Worm (Caenorhabditis elegans) whole organism, L2 larva: ENCODE results near the gene srt-35.
"Not testable (repeated sequence)": the region's sequence is repeated elsewhere in the genome, so short reads cannot be mapped to it uniquely, and the experiment has no call there.

Source experiments
- aly-2 ChIP-seq: fragments of 150-350 bp; optimal IDR thresholded peaks from 2 replicates; lab custom pipeline; 2014; ENCODE audit warnings: missing biosample characterization, missing genetic modification characterization
- mdl-1 ChIP-seq, 2 experiments: fragments of 150-350 bp in 1 of 2; sonication (generic microtip) in 1 of 2; optimal IDR thresholded peaks; 2 replicates each; lab custom pipeline; 2017; ENCODE audit warnings: missing biosample characterization in 2 of 2, missing genetic modification characterization in 2 of 2
- nhr-237 ChIP-seq: fragments of 150-350 bp; optimal IDR thresholded peaks from 2 replicates; lab custom pipeline; 2014; ENCODE audit warnings: missing biosample characterization, missing genetic modification characterization
- snpc-4 ChIP-seq: fragments of 150-350 bp; optimal IDR thresholded peaks from 2 replicates; lab custom pipeline; 2014; ENCODE audit warnings: missing biosample characterization, missing genetic modification characterization
- unc-39 ChIP-seq: fragments of 150-350 bp; optimal IDR thresholded peaks from 2 replicates; lab custom pipeline; 2014; ENCODE audit warnings: missing biosample characterization, missing genetic modification characterization
- ztf-11 ChIP-seq: sonication (generic microtip); optimal IDR thresholded peaks from 2 replicates; lab custom pipeline; 2017; ENCODE audit warnings: missing biosample characterization, missing genetic modification characterization

ce11 chrV:4281699-4282098 is 17.3 kb upstream of the srt-35 start, which contains the start of gene srt-37:
- TF ChIP-seq aly-2 (tag; lab: Kevin White, UChicago); ztf-11 (tag; lab: Kevin White, UChicago); unc-39 (tag; lab: Kevin White, UChicago); nhr-237 (tag; lab: Kevin White, UChicago); mdl-1 (tag; optimal IDR thresholded peaks at IDR 0.05; lab: Kevin White, UChicago); snpc-4 (tag; lab: Kevin White, UChicago): not testable (repeated sequence)
